Fruit fly (Drosophila melanogaster) Kc167 (cell line): ENCODE data around the gene CG12715.

Experiments used
- Myc ChIP-seq: fragments of >200 bp; optimal IDR thresholded peaks from 2 replicates; lab custom pipeline; 2017; ENCODE audit warnings: missing external identifiers
- Sin3A ChIP-seq: fragments of >200 bp; optimal IDR thresholded peaks from 2 replicates; lab custom pipeline; 2018; ENCODE audit warnings: missing external identifiers
- h ChIP-seq: fragments of >200 bp; optimal IDR thresholded peaks from 3 replicates; lab custom pipeline; 2018; ENCODE audit warnings: missing external identifiers
- insv ChIP-seq: fragments of >200 bp; optimal IDR thresholded peaks from 3 replicates; lab custom pipeline; 2018; ENCODE audit warnings: missing external identifiers
- psq ChIP-seq: fragments of >200 bp; optimal IDR thresholded peaks from 2 replicates; lab custom pipeline; 2017; ENCODE audit warnings: missing external identifiers
- ttk ChIP-seq: sonication (Bioruptor generic); optimal IDR thresholded peaks from 2 replicates; lab custom pipeline; 2017; ENCODE audit warnings: missing external identifiers

The CG12715 gene

dm6 chrX:13087333-13087828 is 32.3 kb upstream of the CG12715 start:
- no peak for TF ChIP-seq insv (lab: Kevin White, UChicago)
- no peak for TF ChIP-seq Myc (lab: Kevin White, UChicago)
- no peak for TF ChIP-seq psq (lab: Kevin White, UChicago)
- TF ChIP-seq ttk (lab: Kevin White, UChicago): no peak
- no peak for TF ChIP-seq Sin3A
- no peak for TF ChIP-seq h (lab: Kevin White, UChicago)

- TF ChIP-seq Sin3A (no peak), ttk (lab: Kevin White, UChicago) (no peak), Myc (lab: Kevin White, UChicago) (no peak), psq (lab: Kevin White, UChicago) (no peak), h (lab: Kevin White, UChicago) (no peak), insv (lab: Kevin White, UChicago) (no peak)
These were observed 31.4 kb downstream of the CG12715 start for dm6 chrX:13023777-13024176.

dm6 chrX:13021898-13022297 is 33.2 kb downstream of the CG12715 start, which contains the start of gene CG2209:
TSS of gene CG2209 (plus strand) at chrX:13022198.
- TF ChIP-seq psq (lab: Kevin White, UChicago): no peak
- no peak for TF ChIP-seq h (lab: Kevin White, UChicago)
- TF ChIP-seq ttk (lab: Kevin White, UChicago): no peak
- TF ChIP-seq Myc (lab: Kevin White, UChicago): no peak
- no peak for TF ChIP-seq Sin3A
- TF ChIP-seq insv (lab: Kevin White, UChicago): no peak

- TF ChIP-seq h (lab: Kevin White, UChicago) (no peak), psq (lab: Kevin White, UChicago) (no peak), insv (lab: Kevin White, UChicago) (no peak), Sin3A (no peak), Myc (lab: Kevin White, UChicago) (no peak), ttk (lab: Kevin White, UChicago) (no peak)
These were observed 42.8 kb downstream of the CG12715 start for dm6 chrX:13012289-13012688.

dm6 chrX:13004779-13005178 is 50.3 kb downstream of the CG12715 start, which contains the start of gene CG15719:
TSS of gene CG15719 (minus strand) at chrX:13004879.
- no peak for TF ChIP-seq insv (lab: Kevin White, UChicago)
- no peak for TF ChIP-seq psq (lab: Kevin White, UChicago)
- no peak for TF ChIP-seq ttk (lab: Kevin White, UChicago)
- TF ChIP-seq Sin3A: no peak
- no peak for TF ChIP-seq h (lab: Kevin White, UChicago)
